Fruit fly (Drosophila melanogaster) whole organism, adult: Measurements from ENCODE around the gene Polr1C.

Source experiments
- CG11617 ChIP-seq: fragments of 200-800 bp; sonication (Bioruptor generic); optimal IDR thresholded peaks from 2 replicates; lab custom pipeline; 2017; ENCODE audit warnings: mild to moderate bottlenecking, missing biosample characterization, missing genetic modification reagents, missing genetic modification characterization
- CG12768 ChIP-seq: fragments of 200-800 bp; sonication (Bioruptor generic); optimal IDR thresholded peaks from 2 replicates; lab custom pipeline; 2017; ENCODE audit warnings: missing biosample characterization, missing genetic modification characterization, mild to moderate bottlenecking, moderate library complexity, missing genetic modification reagents
- CG14711 ChIP-seq: fragments of 200-800 bp; sonication (Bioruptor generic); optimal IDR thresholded peaks from 2 replicates; lab custom pipeline; 2018; ENCODE audit warnings: missing biosample characterization, mild to moderate bottlenecking, missing genetic modification characterization, moderate library complexity
- CG1620 ChIP-seq: fragments of 200-800 bp; sonication (Bioruptor generic); optimal IDR thresholded peaks from 2 replicates; lab custom pipeline; 2016; ENCODE audit warnings: missing biosample characterization, missing genetic modification characterization
- CG33017 ChIP-seq: fragments of 200-800 bp; sonication (Bioruptor generic); optimal IDR thresholded peaks from 2 replicates; lab custom pipeline; 2018; ENCODE audit warnings: missing biosample characterization, mild to moderate bottlenecking, missing genetic modification characterization, moderate library complexity
- CG5204 ChIP-seq: fragments of 200-800 bp; sonication (Bioruptor generic); optimal IDR thresholded peaks from 2 replicates; lab custom pipeline; 2016; ENCODE audit warnings: missing biosample characterization, missing genetic modification characterization
- CG7045 ChIP-seq: fragments of 200-800 bp; sonication (Bioruptor generic); optimal IDR thresholded peaks from 2 replicates; lab custom pipeline; 2017; ENCODE audit warnings: missing biosample characterization, mild to moderate bottlenecking, missing genetic modification characterization
- CG7101 ChIP-seq: fragments of 200-800 bp; sonication (Bioruptor generic); optimal IDR thresholded peaks from 2 replicates; lab custom pipeline; 2018; ENCODE audit warnings: missing biosample characterization, mild to moderate bottlenecking, missing genetic modification characterization, moderate library complexity
- Clk ChIP-seq: fragments of 200-800 bp; sonication (Bioruptor generic); optimal IDR thresholded peaks from 2 replicates; lab custom pipeline; 2017; ENCODE audit warnings: missing biosample characterization, missing genetic modification characterization
- Crg-1 ChIP-seq: fragments of 200-800 bp; sonication (Bioruptor generic); optimal IDR thresholded peaks from 2 replicates; lab custom pipeline; 2016; ENCODE audit warnings: missing biosample characterization, missing genetic modification characterization
- Hr96 ChIP-seq: fragments of 200-800 bp; sonication (Bioruptor generic); optimal IDR thresholded peaks from 2 replicates; lab custom pipeline; 2016; ENCODE audit warnings: missing biosample characterization, missing genetic modification characterization
- Mnt ChIP-seq: fragments of 200-800 bp; sonication (Bioruptor generic); optimal IDR thresholded peaks from 2 replicates; lab custom pipeline; 2016; ENCODE audit warnings: missing biosample characterization, mild to moderate bottlenecking, missing genetic modification characterization
- bab1 ChIP-seq: fragments of 200-800 bp; sonication (Bioruptor generic); optimal IDR thresholded peaks from 3 replicates; lab custom pipeline; 2019; ENCODE audit warnings: missing biosample characterization, mild to moderate bottlenecking, missing genetic modification characterization, moderate library complexity
- cic ChIP-seq: fragments of 200-800 bp; sonication (Bioruptor generic); optimal IDR thresholded peaks from 2 replicates; lab custom pipeline; 2017; ENCODE audit warnings: missing biosample characterization, mild to moderate bottlenecking, missing genetic modification characterization, moderate library complexity
- cnc ChIP-seq, 2 experiments: fragments of >200 bp; optimal IDR thresholded peaks; 2 replicates each; lab custom pipeline; 2017
- kay ChIP-seq: fragments of 200-800 bp; sonication (Bioruptor generic); peaks from one replicate; lab custom pipeline; 2016; ENCODE audit warnings: missing biosample characterization, missing genetic modification characterization, borderline replicate concordance
- ovo ChIP-seq: fragments of 200-800 bp; sonication (Bioruptor generic); optimal IDR thresholded peaks from 2 replicates; lab custom pipeline; 2016; ENCODE audit warnings: missing biosample characterization, missing genetic modification characterization
- pad ChIP-seq: fragments of 200-800 bp; sonication (Bioruptor generic); optimal IDR thresholded peaks from 3 replicates; lab custom pipeline; 2017; ENCODE audit warnings: missing biosample characterization, missing genetic modification characterization, mild to moderate bottlenecking, moderate library complexity, missing genetic modification reagents
- tj ChIP-seq: fragments of 200-800 bp; sonication (Bioruptor generic); optimal IDR thresholded peaks from 3 replicates; lab custom pipeline; 2017; ENCODE audit warnings: missing biosample characterization, mild to moderate bottlenecking, missing genetic modification characterization, moderate library complexity
- toe ChIP-seq: fragments of 200-800 bp; sonication (Bioruptor generic); optimal IDR thresholded peaks from 2 replicates; lab custom pipeline; 2016; ENCODE audit warnings: missing biosample characterization, missing genetic modification characterization

The Polr1C gene

DNA sequence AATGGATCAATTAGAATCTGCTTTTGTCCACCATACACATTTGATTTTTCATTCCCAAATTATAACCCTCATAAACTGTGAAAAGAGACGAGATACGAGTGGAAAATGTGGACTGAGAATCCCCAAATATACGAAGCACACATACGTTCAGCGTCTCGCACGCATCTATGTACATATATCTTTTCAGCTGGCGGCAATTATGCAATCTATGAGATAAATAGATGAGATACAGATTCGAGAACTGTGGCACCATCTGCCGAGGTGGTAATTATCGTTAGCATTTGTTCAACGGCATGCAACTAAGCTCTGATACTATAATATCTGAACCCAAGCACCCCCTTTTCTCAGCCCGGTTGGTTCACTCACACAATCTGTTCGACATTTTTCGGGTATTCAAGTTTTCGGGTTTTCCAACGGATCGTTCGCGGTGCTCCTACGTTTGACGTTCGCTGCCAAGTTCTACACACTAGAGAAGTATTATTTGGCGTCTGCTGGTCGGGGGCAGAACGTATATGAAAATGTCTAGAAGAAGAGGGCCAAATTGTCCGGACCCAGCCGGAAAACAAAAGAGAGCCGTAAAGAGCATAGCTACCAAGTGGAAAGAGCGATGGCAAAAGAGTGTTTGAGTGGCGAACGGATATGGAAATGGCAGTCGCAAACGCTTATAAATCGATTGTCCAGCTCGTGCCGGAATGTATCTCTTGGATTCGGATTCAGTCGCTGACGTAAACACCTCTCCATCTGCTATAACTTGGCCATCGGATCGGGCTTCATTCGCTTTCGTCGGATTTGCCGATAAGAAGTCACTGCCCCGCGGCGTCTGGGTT, 26.4 kb downstream of the Polr1C start:
- TF ChIP-seq CG5204 (GFP tag; lab: Kevin White, UChicago) (no peak), CG7045 (no peak), ovo (GFP tag; lab: Kevin White, UChicago) (no peak), cnc (optimal IDR thresholded peaks at IDR 0.05; lab: Kevin White, UChicago) (no peak), CG7101 (tag; lab: Kevin White, UChicago) (no peak), pad (GFP tag; lab: Kevin White, UChicago) (no peak), tj (GFP tag; lab: Kevin White, UChicago) (no peak), Clk (GFP tag; lab: Kevin White, UChicago) (no peak), CG33017 (tag; lab: Kevin White, UChicago) (no peak), CG1620 (GFP tag; lab: Kevin White, UChicago) (no peak), bab1 (GFP tag; lab: Kevin White, UChicago) (no peak), toe (GFP tag; lab: Kevin White, UChicago) (no peak), Hr96 (GFP tag; lab: Kevin White, UChicago) (no peak)

DNA sequence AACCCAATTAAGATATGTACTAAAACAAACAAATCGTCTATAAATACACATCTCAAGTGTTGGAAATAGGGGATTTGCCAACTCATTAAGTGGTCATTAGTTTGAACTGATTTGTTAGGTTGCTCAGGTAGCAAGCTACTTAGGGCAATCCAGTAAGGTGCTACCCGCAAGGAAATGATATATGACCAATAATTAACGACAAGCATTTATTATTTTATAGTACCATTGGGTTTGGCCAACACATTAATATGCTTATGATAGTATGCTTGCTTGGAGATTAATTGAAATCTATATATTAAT, 27.0 kb downstream of the Polr1C start:
- TF ChIP-seq CG1620 (GFP tag; lab: Kevin White, UChicago) (no peak), CG11617 (GFP tag; lab: Kevin White, UChicago) (no peak), Mnt (GFP tag; lab: Kevin White, UChicago) (no peak), CG7045 (no peak), toe (GFP tag; lab: Kevin White, UChicago) (no peak), cnc (optimal IDR thresholded peaks at IDR 0.05; lab: Kevin White, UChicago) (no peak), CG5204 (GFP tag; lab: Kevin White, UChicago) (no peak), tj (GFP tag; lab: Kevin White, UChicago) (no peak), CG7101 (tag; lab: Kevin White, UChicago) (no peak), CG33017 (tag; lab: Kevin White, UChicago) (no peak), kay (GFP tag; lab: Kevin White, UChicago) (no peak), Clk (GFP tag; lab: Kevin White, UChicago) (no peak), pad (GFP tag; lab: Kevin White, UChicago) (no peak), Crg-1 (no peak), cic (GFP tag; lab: Kevin White, UChicago) (no peak), Hr96 (GFP tag; lab: Kevin White, UChicago) (no peak), CG14711 (tag; lab: Kevin White, UChicago) (no peak)

DNA sequence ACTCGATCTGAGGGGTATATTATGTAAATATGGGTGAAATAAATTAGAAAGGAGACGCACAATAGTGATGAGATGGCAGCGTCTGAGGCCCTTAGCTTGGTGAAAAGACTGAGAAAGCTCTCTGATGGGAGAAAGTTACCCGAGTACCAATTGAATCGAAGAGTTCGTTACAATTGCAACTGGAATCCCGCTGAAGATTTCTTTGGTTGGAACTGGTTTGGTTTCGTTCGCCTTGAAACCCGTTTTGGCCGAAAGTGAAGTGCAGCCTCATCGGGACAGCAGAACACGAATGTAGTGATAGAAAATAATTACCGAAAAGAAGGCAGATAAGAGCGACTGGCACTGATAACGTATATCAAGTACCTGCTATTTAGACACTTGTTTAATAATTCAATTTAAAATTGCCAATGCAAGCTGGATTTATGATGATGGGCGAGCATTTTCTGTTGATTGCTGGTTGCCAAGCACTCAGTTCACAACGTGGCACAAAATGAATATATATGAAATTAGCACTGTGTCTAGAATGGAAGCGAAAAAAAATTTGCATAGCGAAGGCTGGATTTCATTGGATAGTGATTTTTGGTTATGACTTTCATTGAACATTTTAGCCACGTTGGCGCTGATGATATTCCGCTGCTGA, 27.6 kb downstream of the Polr1C start:
- TF ChIP-seq Clk (GFP tag; lab: Kevin White, UChicago) (no peak), tj (GFP tag; lab: Kevin White, UChicago) (peak; percentile 82), cic (GFP tag; lab: Kevin White, UChicago) (no peak)

DNA sequence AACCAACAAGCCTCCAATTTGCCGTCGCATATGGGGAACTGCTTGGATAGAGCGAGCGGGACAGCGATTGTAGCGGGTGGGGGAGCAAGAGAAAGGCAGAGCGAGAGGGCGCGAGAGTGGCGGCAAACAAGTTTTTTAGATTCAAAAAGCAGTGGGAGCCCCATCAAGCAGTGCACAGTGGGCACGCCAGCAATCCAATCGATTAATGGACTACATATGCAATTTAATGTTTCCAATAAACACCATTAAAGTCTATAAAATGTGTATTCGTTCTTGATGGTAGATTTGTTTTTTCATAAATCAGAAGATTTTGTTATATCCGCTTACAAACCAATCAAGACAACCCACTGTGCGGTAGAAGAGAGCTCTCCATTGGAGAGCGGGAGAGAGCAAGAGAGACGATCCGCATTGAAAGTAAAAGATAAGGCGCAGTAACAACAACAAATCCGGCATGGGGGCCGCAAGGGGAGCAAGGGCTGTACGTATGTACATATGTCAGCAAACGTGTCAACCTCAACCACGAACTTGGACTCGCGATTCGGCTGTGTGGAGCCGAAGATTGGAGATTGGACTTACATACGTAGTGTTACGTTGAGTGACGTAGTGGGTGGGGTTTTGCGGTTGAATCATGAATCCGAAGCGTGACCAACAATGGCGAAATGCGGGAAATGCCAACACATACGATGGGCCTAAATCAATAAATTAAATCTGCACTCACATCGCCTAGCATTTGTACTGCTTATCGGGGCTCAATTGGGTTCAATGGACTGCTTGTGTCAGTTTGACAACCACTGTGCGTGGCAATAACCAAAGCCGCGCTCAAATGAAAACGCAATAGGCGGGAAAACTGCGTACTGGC, 28.8 kb downstream of the Polr1C start:
- peak; percentile 79 for TF ChIP-seq Mnt (GFP tag; lab: Kevin White, UChicago)
- peak; percentile 84 for TF ChIP-seq ovo (GFP tag; lab: Kevin White, UChicago)
- TF ChIP-seq Crg-1, result peak; percentile 79
- TF ChIP-seq CG12768 (GFP tag; lab: Kevin White, UChicago), result peak; percentile 93
- peak; percentile 47 for TF ChIP-seq kay (GFP tag; lab: Kevin White, UChicago)
- peak; percentile 90 for TF ChIP-seq Clk (GFP tag; lab: Kevin White, UChicago)
- TF ChIP-seq bab1 (GFP tag; lab: Kevin White, UChicago), result peak; percentile 92
- TF ChIP-seq Hr96 (GFP tag; lab: Kevin White, UChicago), result peak; percentile 96
- peak; percentile 94 for TF ChIP-seq CG11617 (GFP tag; lab: Kevin White, UChicago)
- peak; percentile 93 for TF ChIP-seq CG33017 (tag; lab: Kevin White, UChicago)
- TF ChIP-seq cnc (optimal IDR thresholded peaks at IDR 0.05; lab: Kevin White, UChicago), result no peak
- peak; percentile 91 for TF ChIP-seq CG14711 (tag; lab: Kevin White, UChicago)
- no peak for TF ChIP-seq CG5204 (GFP tag; lab: Kevin White, UChicago)
- TF ChIP-seq CG7101 (tag; lab: Kevin White, UChicago), result peak; percentile 95
- peak; percentile 92 for TF ChIP-seq CG1620 (GFP tag; lab: Kevin White, UChicago)
- peak; percentile 81 for TF ChIP-seq tj (GFP tag; lab: Kevin White, UChicago)
- TF ChIP-seq CG7045, result peak; percentile 94
- TF ChIP-seq toe (GFP tag; lab: Kevin White, UChicago), result peak; percentile 51
- peak; percentile 95 for TF ChIP-seq cic (GFP tag; lab: Kevin White, UChicago)
- peak; percentile 95 for TF ChIP-seq pad (GFP tag; lab: Kevin White, UChicago)

DNA sequence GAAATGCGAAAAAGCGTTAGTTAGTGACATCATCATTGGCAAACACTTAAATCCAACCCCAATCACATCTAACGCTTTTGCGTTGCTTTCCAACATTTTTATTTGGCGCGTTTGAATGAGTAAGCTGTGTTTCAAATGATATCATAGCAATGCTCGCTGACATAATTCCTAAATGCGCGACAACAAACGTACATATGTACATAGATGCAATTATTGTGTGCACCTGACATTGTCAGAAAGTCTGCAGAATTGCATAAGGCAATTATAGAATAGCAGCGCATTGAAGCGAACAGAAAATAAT, 29.4 kb downstream of the Polr1C start:
- TF ChIP-seq CG33017 (tag; lab: Kevin White, UChicago), result no peak
- no peak for TF ChIP-seq tj (GFP tag; lab: Kevin White, UChicago)
- TF ChIP-seq Hr96 (GFP tag; lab: Kevin White, UChicago), result no peak
- TF ChIP-seq Clk (GFP tag; lab: Kevin White, UChicago), result no peak
- TF ChIP-seq CG5204 (GFP tag; lab: Kevin White, UChicago), result no peak
- TF ChIP-seq cnc (optimal IDR thresholded peaks at IDR 0.05; lab: Kevin White, UChicago), result no peak
- TF ChIP-seq CG1620 (GFP tag; lab: Kevin White, UChicago), result no peak
- no peak for TF ChIP-seq cic (GFP tag; lab: Kevin White, UChicago)
- no peak for TF ChIP-seq Crg-1
- TF ChIP-seq CG11617 (GFP tag; lab: Kevin White, UChicago), result no peak
- TF ChIP-seq CG7045, result no peak
- TF ChIP-seq bab1 (GFP tag; lab: Kevin White, UChicago), result no peak
- no peak for TF ChIP-seq CG14711 (tag; lab: Kevin White, UChicago)
- TF ChIP-seq kay (GFP tag; lab: Kevin White, UChicago), result no peak
- no peak for TF ChIP-seq toe (GFP tag; lab: Kevin White, UChicago)
- TF ChIP-seq CG12768 (GFP tag; lab: Kevin White, UChicago), result no peak
